Worm (Caenorhabditis elegans) whole organism, young adult: Measurements from ENCODE around the gene rpl-37.

ENCODE experiments used
- B0035.1 ChIP-seq: sonication (generic microtip); optimal IDR thresholded peaks from 2 replicates; lab custom pipeline; 2016; ENCODE audit warnings: missing genetic modification characterization, mild to moderate bottlenecking, missing compliant biosample characterization, missing genotype, missing genetic modification reagents
- B0261.1 ChIP-seq: sonication (generic microtip); optimal IDR thresholded peaks from 2 replicates; lab custom pipeline; 2016; ENCODE audit warnings: mild to moderate bottlenecking, missing genetic modification characterization, moderate library complexity, missing compliant biosample characterization
- B0336.3 ChIP-seq: fragments of 200-800 bp; sonication (Bioruptor generic); IDR thresholded peaks from 2 replicates; pipeline ENCODE4 v1.3.6; 2022; ENCODE audit warnings: missing genetic modification characterization, missing compliant biosample characterization
- C06A6.2 ChIP-seq: fragments of 200-800 bp; sonication (Bioruptor generic); conservative IDR thresholded peaks from 2 replicates; pipeline ENCODE4 v1.3.6; 2022; ENCODE audit warnings: missing genetic modification characterization, missing compliant biosample characterization
- D2030.7 ChIP-seq: fragments of 200-800 bp; sonication (Bioruptor generic); IDR thresholded peaks from 2 replicates; pipeline ENCODE4 v1.3.6; 2022; ENCODE audit warnings: missing genetic modification reagents, missing genetic modification characterization, missing compliant biosample characterization
- F33H1.4 ChIP-seq: fragments of 200-800 bp; sonication (Bioruptor generic); IDR thresholded peaks from 2 replicates; pipeline ENCODE4 v1.3.6; 2022; ENCODE audit warnings: missing genetic modification reagents, missing genetic modification characterization, missing compliant biosample characterization
- F55B11.4 ChIP-seq: sonication (generic microtip); optimal IDR thresholded peaks from 2 replicates; lab custom pipeline; 2016; ENCODE audit warnings: missing compliant biosample characterization, missing genetic modification characterization, borderline replicate concordance; ENCODE audit not compliant: insufficient read depth
- K11D2.4 ChIP-seq: fragments of 200-800 bp; sonication (Bioruptor generic); IDR thresholded peaks from 2 replicates; pipeline ENCODE4 v1.3.6; 2022; ENCODE audit warnings: missing genetic modification reagents, missing genetic modification characterization, missing compliant biosample characterization
- Y53F4B.3 ChIP-seq: fragments of 200-800 bp; sonication (Bioruptor generic); IDR thresholded peaks from 2 replicates; pipeline ENCODE4 v1.3.6; 2022; ENCODE audit warnings: missing genetic modification reagents, missing genetic modification characterization, missing compliant biosample characterization
- akir-1 ChIP-seq: fragments of 200-800 bp; sonication (Bioruptor generic); optimal IDR thresholded peaks from 2 replicates; lab custom pipeline; 2018; ENCODE audit warnings: mild to moderate bottlenecking, missing genetic modification characterization, moderate library complexity, missing compliant biosample characterization
- aptf-2 ChIP-seq: fragments of 200-800 bp; sonication (Bioruptor generic); conservative IDR thresholded peaks from 2 replicates; pipeline ENCODE4 v1.3.6; 2022; ENCODE audit warnings: missing genetic modification reagents, missing genetic modification characterization, missing compliant biosample characterization
- aptf-3 ChIP-seq: fragments of 200-800 bp; sonication (Bioruptor generic); IDR thresholded peaks from 2 replicates; pipeline ENCODE4 v1.3.6; 2022; ENCODE audit warnings: missing genetic modification characterization, missing compliant biosample characterization
- attf-3 ChIP-seq: fragments of 200-800 bp; sonication (Bioruptor generic); conservative IDR thresholded peaks from 2 replicates; pipeline ENCODE4 v1.3.6; 2022; ENCODE audit warnings: missing genetic modification reagents, missing genetic modification characterization, missing compliant biosample characterization
- attf-6 ChIP-seq: fragments of 200-800 bp; sonication (Bioruptor generic); IDR thresholded peaks from 2 replicates; pipeline ENCODE4 v1.3.6; 2022; ENCODE audit warnings: missing genetic modification reagents, missing genetic modification characterization, missing compliant biosample characterization
- bed-1 ChIP-seq: fragments of 200-800 bp; sonication (Bioruptor generic); IDR thresholded peaks from 2 replicates; pipeline ENCODE4 v1.3.6; 2022; ENCODE audit warnings: missing genetic modification reagents, missing genetic modification characterization, missing compliant biosample characterization
- bed-2 ChIP-seq: fragments of 200-800 bp; sonication (Bioruptor generic); IDR thresholded peaks from 2 replicates; pipeline ENCODE4 v1.3.6; 2022; ENCODE audit warnings: missing genetic modification reagents, missing genetic modification characterization, missing compliant biosample characterization
- ccch-3 ChIP-seq: fragments of 200-800 bp; sonication (Bioruptor generic); optimal IDR thresholded peaks from 2 replicates; lab custom pipeline; 2018; ENCODE audit warnings: mild to moderate bottlenecking, missing genetic modification characterization, missing compliant biosample characterization
- ceh-100 ChIP-seq: fragments of 200-800 bp; sonication (Bioruptor generic); IDR thresholded peaks from 2 replicates; pipeline ENCODE4 v1.3.6; 2022; ENCODE audit warnings: missing genetic modification reagents, missing genetic modification characterization, missing compliant biosample characterization
- die-1 ChIP-seq: sonication (generic microtip); optimal IDR thresholded peaks from 2 replicates; lab custom pipeline; 2016; ENCODE audit warnings: missing genotype, mild to moderate bottlenecking, missing genetic modification characterization, missing compliant biosample characterization
- dox-1 ChIP-seq: fragments of 200-800 bp; sonication (Bioruptor generic); IDR thresholded peaks from 2 replicates; pipeline ENCODE4 v1.3.6; 2022; ENCODE audit warnings: missing genetic modification reagents, missing genetic modification characterization, missing compliant biosample characterization
- egrh-3 ChIP-seq: fragments of 200-800 bp; sonication (Bioruptor generic); IDR thresholded peaks from 2 replicates; pipeline ENCODE4 v1.3.6; 2022; ENCODE audit warnings: missing genetic modification reagents, missing genetic modification characterization, missing compliant biosample characterization
- hlh-12 ChIP-seq: sonication (generic microtip); optimal IDR thresholded peaks from 2 replicates; lab custom pipeline; 2016; ENCODE audit warnings: missing genetic modification characterization, missing compliant biosample characterization
- hmg-1.2 ChIP-seq: fragments of 200-800 bp; sonication (Bioruptor generic); IDR thresholded peaks from 2 replicates; pipeline ENCODE4 v1.3.6; 2022; ENCODE audit warnings: missing genetic modification reagents, missing genetic modification characterization, missing compliant biosample characterization
- lin-35 ChIP-seq, 3 experiments: fragments of 150-350 bp in 2 of 3; sonication (generic microtip) in 1 of 3; optimal IDR thresholded peaks; 2 replicates each; lab custom pipeline; 2014 to 2018; ENCODE audit warnings: missing biosample characterization in 3 of 3, missing genetic modification characterization in 3 of 3, missing genetic modification reagents in 3 of 3
- lin-40 ChIP-seq: sonication (generic microtip); optimal IDR thresholded peaks from 2 replicates; lab custom pipeline; 2016; ENCODE audit warnings: missing genetic modification characterization, mild to moderate bottlenecking, missing compliant biosample characterization, missing genotype, missing genetic modification reagents
- lin-54 ChIP-seq: fragments of 200-800 bp; sonication (Bioruptor generic); optimal IDR thresholded peaks from 2 replicates; lab custom pipeline; 2018; ENCODE audit warnings: mild to moderate bottlenecking, missing genetic modification characterization, missing compliant biosample characterization
- lsl-1 ChIP-seq: fragments of 200-800 bp; sonication (Bioruptor generic); optimal IDR thresholded peaks from 2 replicates; lab custom pipeline; 2018; ENCODE audit warnings: mild to moderate bottlenecking, missing genetic modification characterization, moderate library complexity, missing compliant biosample characterization
- madf-6 ChIP-seq: fragments of 200-800 bp; sonication (Bioruptor generic); IDR thresholded peaks from 2 replicates; pipeline ENCODE4 v1.3.6; 2022; ENCODE audit warnings: missing genetic modification reagents, missing genetic modification characterization, missing compliant biosample characterization
- mxl-1 ChIP-seq: sonication (generic microtip); optimal IDR thresholded peaks from 2 replicates; lab custom pipeline; 2016; ENCODE audit warnings: missing genetic modification characterization, missing compliant biosample characterization
- nfya-2 ChIP-seq: fragments of 200-800 bp; sonication (Bioruptor generic); IDR thresholded peaks from 2 replicates; pipeline ENCODE4 v1.3.6; 2022; ENCODE audit warnings: missing genetic modification reagents, missing genetic modification characterization, missing compliant biosample characterization
- nhr-120 ChIP-seq: fragments of 200-800 bp; sonication (Bioruptor generic); IDR thresholded peaks from 2 replicates; pipeline ENCODE4 v1.3.6; 2022; ENCODE audit warnings: missing genetic modification characterization, missing compliant biosample characterization
- nhr-27 ChIP-seq: fragments of 200-800 bp; sonication (Bioruptor generic); optimal IDR thresholded peaks from 2 replicates; lab custom pipeline; 2018; ENCODE audit warnings: mild to moderate bottlenecking, missing genetic modification characterization, moderate library complexity, missing compliant biosample characterization
- nhr-80 ChIP-seq: sonication (generic microtip); optimal IDR thresholded peaks from 2 replicates; lab custom pipeline; 2016; ENCODE audit warnings: missing genetic modification characterization, missing compliant biosample characterization
- pha-4 ChIP-seq: fragments of 150-350 bp; sonication (generic microtip); optimal IDR thresholded peaks from 2 replicates; lab custom pipeline; 2014; ENCODE audit warnings: missing biosample characterization, missing genetic modification reagents, missing genetic modification characterization
- snpc-4 ChIP-seq, 5 experiments: fragments of 150-350 bp in 1 of 5; sonication (generic microtip) in 4 of 5; optimal IDR thresholded peaks; 2 replicates each; lab custom pipeline; 2014 to 2018; ENCODE audit warnings: missing genetic modification characterization in 5 of 5, missing biosample characterization in 3 of 5, antibody characterized with exemption in 2 of 5, mild to moderate bottlenecking in 2 of 5, missing compliant biosample characterization in 2 of 5, missing genotype in 2 of 5, moderate library complexity in 2 of 5, missing genetic modification reagents in 1 of 5
- tbp1 ChIP-seq: fragments of 200-800 bp; sonication (Bioruptor generic); optimal IDR thresholded peaks from 2 replicates; lab custom pipeline; 2018; ENCODE audit warnings: mild to moderate bottlenecking, missing genetic modification characterization, missing compliant biosample characterization
- ztf-25 ChIP-seq: fragments of 200-800 bp; sonication (Bioruptor generic); IDR thresholded peaks from 2 replicates; pipeline ENCODE4 v1.3.6; 2022; ENCODE audit warnings: missing genetic modification reagents, missing genetic modification characterization, missing compliant biosample characterization

rpl-37 gene

DNA sequence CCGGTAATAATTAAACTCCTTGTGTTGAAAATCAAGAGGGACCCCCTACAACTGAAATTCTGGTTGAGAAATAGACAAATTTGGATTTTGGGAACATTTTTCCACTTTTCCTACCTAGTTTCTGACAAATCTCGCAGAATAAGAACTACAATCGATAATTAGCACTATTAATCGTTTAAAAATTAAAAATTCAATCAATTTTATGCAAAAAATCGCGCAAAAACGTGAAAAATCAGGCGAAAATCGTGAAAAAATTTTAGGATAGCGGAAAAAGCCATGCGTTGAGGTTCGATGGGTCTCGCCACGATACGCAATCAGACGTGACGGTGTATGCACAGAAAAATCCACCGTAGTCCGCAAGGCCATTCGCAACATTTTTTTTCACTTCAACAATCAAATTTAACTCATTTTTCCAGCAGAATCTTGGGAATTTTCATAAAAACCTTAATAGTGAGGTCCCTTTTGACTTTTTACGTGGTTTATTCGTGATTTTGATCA, 23.3 kb upstream of the rpl-37 start, which contains the start of gene lias-1 (continued):
- no peak for TF ChIP-seq attf-6
- TF ChIP-seq tbp1 = peak; percentile 56
- TF ChIP-seq ccch-3 (GFP tag; lab: Kevin White, UChicago) = no peak

DNA sequence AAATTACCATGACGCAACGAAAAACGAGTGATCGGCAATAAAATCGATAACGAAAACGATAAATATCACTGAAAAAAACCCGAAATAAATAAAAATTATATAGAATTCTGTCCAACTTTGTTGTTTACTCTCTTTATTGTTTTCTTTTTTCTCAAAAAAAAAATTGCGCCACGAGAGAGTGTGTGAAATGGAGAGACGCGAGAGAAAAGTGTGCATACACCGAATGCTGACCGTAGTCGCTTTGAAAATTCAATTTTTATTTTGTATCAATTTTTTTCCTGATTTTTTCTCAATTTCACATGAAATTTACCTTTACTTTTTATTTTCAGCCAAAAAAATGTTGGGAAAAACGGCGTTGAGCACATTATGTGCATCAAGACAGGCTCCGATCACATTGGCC, 18.5 kb upstream of the rpl-37 start, which contains the start of the genes M01F1.4 and mrpl-35:
Gene M01F1.4 (minus strand): TSS at position 126 of the 400 bp plus-strand sequence.
Gene mrpl-35 (plus strand): TSS at position 330 of the 400 bp plus-strand sequence.
- peak; percentile 1 for TF ChIP-seq lin-40 (tag; lab: Kevin White, UChicago)
- TF ChIP-seq lsl-1 (GFP tag; lab: Kevin White, UChicago) = peak; percentile 78
- no peak for TF ChIP-seq snpc-4 (GFP tag; optimal IDR thresholded peaks at IDR 0.05; lab: Kevin White, UChicago)
- TF ChIP-seq snpc-4 (tag; optimal IDR thresholded peaks at IDR 0.05; lab: Kevin White, UChicago) = peak in 3 of 4 experiments; percentile 6 to 36 (median 27)
- TF ChIP-seq dox-1 (GFP tag; lab: Robert Waterston, UW) = peak; percentile 44
- TF ChIP-seq nfya-2 (GFP tag; lab: Robert Waterston, UW) = no peak
- no peak for TF ChIP-seq attf-3 (GFP tag; lab: Robert Waterston, UW)
- TF ChIP-seq lin-35 (GFP tag; optimal IDR thresholded peaks at IDR 0.05; lab: Kevin White, UChicago) = peak in 1 of 3 experiments; percentile 9
- no peak for TF ChIP-seq mxl-1 (tag; lab: Kevin White, UChicago)
- TF ChIP-seq nhr-120 (GFP tag; lab: Robert Waterston, UW) = 0 out of 2 replicates have a peak, but pooled peaks have one; percentile 22
- peak; percentile 16 for TF ChIP-seq lin-54 (GFP tag; lab: Kevin White, UChicago)
- TF ChIP-seq B0336.3 (GFP tag; lab: Robert Waterston, UW) = no peak
- TF ChIP-seq nhr-27 (tag; lab: Kevin White, UChicago) = no peak
- peak; percentile 13 for TF ChIP-seq nhr-80 (tag; lab: Kevin White, UChicago)
- peak; percentile 97 for TF ChIP-seq hmg-1.2
- TF ChIP-seq die-1 (tag; lab: Kevin White, UChicago) = no peak
- TF ChIP-seq D2030.7 (GFP tag; lab: Robert Waterston, UW) = peak; percentile 31; the same call in 1 of the 2 replicates
- TF ChIP-seq F33H1.4 (GFP tag; lab: Robert Waterston, UW) = peak; percentile 44; the same call in 1 of the 2 replicates
- no peak; the same call in 1 of the 2 replicates for TF ChIP-seq madf-6

DNA sequence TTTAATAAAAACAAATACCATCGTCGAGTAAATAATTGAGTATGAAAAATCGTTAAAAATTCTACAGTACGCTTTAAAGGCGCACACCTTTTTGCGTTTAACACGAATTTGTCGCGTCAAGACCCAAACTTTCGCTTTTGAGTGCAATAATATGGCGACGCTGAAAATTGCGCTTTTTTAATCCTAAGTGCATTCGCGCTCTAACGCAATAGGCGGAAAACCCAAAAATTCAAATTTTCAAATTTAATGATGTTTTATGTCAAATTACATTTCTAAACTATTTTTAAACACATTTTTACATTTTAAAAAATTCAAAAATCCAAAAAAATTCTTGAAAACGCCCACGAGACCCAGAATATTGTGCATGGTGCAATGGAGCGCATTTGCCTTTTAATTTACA, 16.6 kb upstream of the rpl-37 start:
- no peak for TF ChIP-seq lin-35 (GFP tag; optimal IDR thresholded peaks at IDR 0.05; lab: Kevin White, UChicago)
- TF ChIP-seq akir-1 = no peak
- TF ChIP-seq aptf-2 (GFP tag; lab: Robert Waterston, UW) = no peak
- no peak for TF ChIP-seq K11D2.4 (GFP tag; lab: Robert Waterston, UW)
- TF ChIP-seq B0261.1 (tag; lab: Kevin White, UChicago) = no peak
- no peak for TF ChIP-seq bed-2 (GFP tag; lab: Robert Waterston, UW)
- TF ChIP-seq nhr-27 (tag; lab: Kevin White, UChicago) = no peak
- no peak for TF ChIP-seq B0035.1 (tag; lab: Kevin White, UChicago)
- TF ChIP-seq egrh-3 (GFP tag; lab: Robert Waterston, UW) = no peak
- TF ChIP-seq ceh-100 (GFP tag; lab: Robert Waterston, UW) = no peak
- TF ChIP-seq C06A6.2 (GFP tag; lab: Robert Waterston, UW) = no peak
- no peak for TF ChIP-seq Y53F4B.3
- TF ChIP-seq bed-1 (GFP tag; lab: Robert Waterston, UW) = no peak
- TF ChIP-seq aptf-3 (GFP tag; lab: Robert Waterston, UW) = no peak
- no peak for TF ChIP-seq F55B11.4 (tag; lab: Kevin White, UChicago)
- no peak for TF ChIP-seq pha-4
- no peak for TF ChIP-seq hlh-12 (tag; lab: Kevin White, UChicago)
- no peak for TF ChIP-seq dox-1 (GFP tag; lab: Robert Waterston, UW)
- no peak for TF ChIP-seq ztf-25 (GFP tag; lab: Robert Waterston, UW)
- TF ChIP-seq hmg-1.2 = no peak
